Worm (Caenorhabditis elegans) whole organism, L4/young adult: ENCODE measurements around the gene dmd-5.

Experiments
- W03F9.2 ChIP-seq: fragments of 150-350 bp; optimal IDR thresholded peaks from 2 replicates; lab custom pipeline; 2014; ENCODE audit warnings: missing biosample characterization, missing genetic modification characterization
- him-1 ChIP-seq: sonication (generic microtip); optimal IDR thresholded peaks from 2 replicates; lab custom pipeline; 2016; ENCODE audit warnings: missing genotype, missing genetic modification reagents, missing genetic modification characterization, missing compliant biosample characterization

DNA sequence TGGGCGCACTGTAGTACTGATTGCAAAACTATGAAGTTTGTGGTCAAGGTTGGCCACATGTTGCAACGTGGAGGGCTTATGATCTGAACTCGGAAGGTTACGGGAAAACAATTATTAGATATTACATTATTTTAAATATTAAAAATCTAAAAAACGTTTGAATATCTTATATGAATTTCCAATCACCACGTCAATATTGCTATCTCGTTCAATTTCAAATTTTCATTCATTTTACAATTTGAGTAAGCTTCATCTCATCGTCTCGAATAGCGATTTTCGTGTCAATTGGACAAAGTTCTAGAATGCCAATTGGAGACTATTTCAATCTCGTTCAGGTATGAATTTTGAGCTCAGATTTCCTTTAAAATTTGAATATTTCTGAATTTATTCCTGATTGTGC, 42.3 kb upstream of the dmd-5 start, which contains the start of gene ZK1248.20:
- TF ChIP-seq him-1 (tag; lab: Kevin White, UChicago), result no peak
- no peak for TF ChIP-seq W03F9.2 (tag; lab: Kevin White, UChicago)
